Fruit fly (Drosophila melanogaster): ENCODE data around the gene Fam92.

Gene Fam92

dm6 chr2L:12466506-12467043 is 41.9 kb downstream of the Fam92 start:
- no peak for TF ChIP-seq noc (tag; optimal IDR thresholded peaks at IDR 0.05)

- peak; percentile 79 for TF ChIP-seq noc (tag; optimal IDR thresholded peaks at IDR 0.05)
These were observed 43.0 kb downstream of the Fam92 start for dm6 chr2L:12467673-12468072.

- TF ChIP-seq noc (tag; optimal IDR thresholded peaks at IDR 0.05): peak; percentile 63
These were observed 44.1 kb downstream of the Fam92 start for dm6 chr2L:12468813-12469212.

dm6 chr2L:12469235-12469634 is 44.5 kb downstream of the Fam92 start:
- TF ChIP-seq noc (tag; optimal IDR thresholded peaks at IDR 0.05): no peak

dm6 chr2L:12471937-12472336 is 47.2 kb downstream of the Fam92 start:
- no peak for TF ChIP-seq noc (tag; optimal IDR thresholded peaks at IDR 0.05)

- TF ChIP-seq noc (tag; optimal IDR thresholded peaks at IDR 0.05): no peak
These were observed 48.3 kb downstream of the Fam92 start for dm6 chr2L:12472988-12473387.

- TF ChIP-seq noc (tag; optimal IDR thresholded peaks at IDR 0.05): no peak
These were observed 48.9 kb downstream of the Fam92 start for dm6 chr2L:12473583-12473982.

- no peak for TF ChIP-seq noc (tag; optimal IDR thresholded peaks at IDR 0.05)
These were observed 49.6 kb downstream of the Fam92 start for dm6 chr2L:12474212-12474891.

- peak; percentile 81 for TF ChIP-seq noc (tag; optimal IDR thresholded peaks at IDR 0.05)
These were observed 50.6 kb downstream of the Fam92 start for dm6 chr2L:12475308-12475707.
